Worm (Caenorhabditis elegans) whole organism, L4/young adult: ENCODE data around the gene F16G10.6.

Experiments
- W03F9.2 ChIP-seq: fragments of 150-350 bp; optimal IDR thresholded peaks from 2 replicates; lab custom pipeline; 2014; ENCODE audit warnings: missing biosample characterization, missing genetic modification characterization
- dao-5 ChIP-seq: sonication (generic microtip); optimal IDR thresholded peaks from 2 replicates; lab custom pipeline; 2016; ENCODE audit warnings: missing genotype, missing genetic modification characterization, moderate library complexity, missing compliant biosample characterization

DNA sequence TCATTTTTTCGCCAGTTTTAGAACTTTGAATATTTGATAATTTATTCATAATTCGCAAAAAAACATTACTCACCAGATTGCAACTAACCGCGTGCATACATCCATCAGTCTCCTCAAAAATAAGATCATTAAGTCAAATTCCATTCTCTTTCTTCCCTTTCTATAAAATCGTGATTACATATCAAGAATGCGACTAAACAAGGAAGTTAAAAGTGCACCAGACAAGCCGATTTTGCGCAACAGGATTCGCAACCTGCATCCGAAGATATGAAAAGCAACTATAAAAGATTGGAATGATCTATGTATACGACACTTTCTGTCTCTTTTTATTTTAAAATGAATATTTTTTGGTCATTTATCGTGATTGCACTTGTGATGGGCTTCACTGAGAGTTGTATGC lies 8.7 kb downstream of the F16G10.6 start, which contains the start of gene hpo-25:
- TF ChIP-seq W03F9.2 (no peak), dao-5 (tag; lab: Kevin White, UChicago) (no peak)
